Fruit fly (Drosophila melanogaster) whole organism, embryonic: ENCODE measurements around the gene Nxf3.

ENCODE experiments used
- Ada2b ChIP-seq: fragments of 200-800 bp; sonication (Bioruptor generic); IDR thresholded peaks from 2 replicates; pipeline ENCODE4 v1.3.6; 2022; ENCODE audit warnings: missing biosample characterization, missing genetic modification characterization
- Antp ChIP-seq: fragments of 200-800 bp; sonication (Bioruptor generic); optimal IDR thresholded peaks from 3 replicates; lab custom pipeline; 2016; ENCODE audit warnings: missing biosample characterization, missing genetic modification characterization
- Blimp-1 ChIP-seq: fragments of 200-800 bp; sonication (Bioruptor generic); optimal IDR thresholded peaks from 3 replicates; lab custom pipeline; 2018; ENCODE audit warnings: missing biosample characterization, missing genetic modification characterization, mild to moderate bottlenecking, moderate library complexity, missing genetic modification reagents
- CG10209 ChIP-seq: fragments of 200-800 bp; sonication (Bioruptor generic); optimal IDR thresholded peaks from 3 replicates; lab custom pipeline; 2017; ENCODE audit warnings: missing biosample characterization, mild to moderate bottlenecking, missing genetic modification characterization, missing genetic modification reagents
- CG10959 ChIP-seq: fragments of 200-800 bp; sonication (Bioruptor generic); IDR thresholded peaks from 2 replicates; pipeline ENCODE4 v1.3.6; 2022; ENCODE audit warnings: missing biosample characterization, missing genetic modification characterization
- CG2875 ChIP-seq: fragments of 200-800 bp; sonication (Bioruptor generic); optimal IDR thresholded peaks from 2 replicates; lab custom pipeline; 2017; ENCODE audit warnings: missing biosample characterization, mild to moderate bottlenecking, missing genetic modification characterization, missing genetic modification reagents
- CG31224 ChIP-seq: fragments of 200-800 bp; sonication (Bioruptor generic); IDR thresholded peaks from 2 replicates; pipeline ENCODE4 v1.3.6; 2022; ENCODE audit warnings: missing biosample characterization, missing genetic modification characterization
- CG3407 ChIP-seq: fragments of 200-800 bp; sonication (Bioruptor generic); optimal IDR thresholded peaks from 2 replicates; lab custom pipeline; 2018; ENCODE audit warnings: missing biosample characterization, mild to moderate bottlenecking, missing genetic modification characterization
- CG34224 ChIP-seq: fragments of 200-800 bp; sonication (Bioruptor generic); IDR thresholded peaks from 3 replicates; pipeline ENCODE4 v1.3.6; 2022; ENCODE audit warnings: missing biosample characterization, missing genetic modification characterization; ENCODE audit not compliant: partially characterized antibody
- CG4854 ChIP-seq: fragments of 200-800 bp; sonication (Bioruptor generic); optimal IDR thresholded peaks from 2 replicates; lab custom pipeline; 2016; ENCODE audit warnings: missing biosample characterization, missing genetic modification characterization, inconsistent platforms
- CG6791 ChIP-seq: fragments of 200-800 bp; sonication (Bioruptor generic); IDR thresholded peaks from 3 replicates; pipeline ENCODE4 v1.3.6; 2022; ENCODE audit warnings: missing biosample characterization, missing genetic modification characterization; ENCODE audit not compliant: partially characterized antibody
- CG9797 ChIP-seq: fragments of 200-800 bp; sonication (Bioruptor generic); optimal IDR thresholded peaks from 3 replicates; lab custom pipeline; 2018; ENCODE audit warnings: missing biosample characterization, mild to moderate bottlenecking, missing genetic modification characterization
- Dek ChIP-seq: fragments of 200-800 bp; sonication (Bioruptor generic); optimal IDR thresholded peaks from 3 replicates; lab custom pipeline; 2019; ENCODE audit warnings: missing biosample characterization, mild to moderate bottlenecking, missing genetic modification characterization, moderate library complexity
- ERR ChIP-seq: fragments of 200-800 bp; sonication (Bioruptor generic); optimal IDR thresholded peaks from 2 replicates; lab custom pipeline; 2016; ENCODE audit warnings: missing biosample characterization, missing genetic modification characterization
- Elba2 ChIP-seq: fragments of 200-800 bp; sonication (Bioruptor generic); optimal IDR thresholded peaks from 3 replicates; lab custom pipeline; 2016; ENCODE audit warnings: missing biosample characterization, missing genetic modification characterization
- HHEX ChIP-seq: fragments of 200-800 bp; sonication (Bioruptor generic); optimal IDR thresholded peaks from 3 replicates; lab custom pipeline; 2017; ENCODE audit warnings: missing biosample characterization, mild to moderate bottlenecking, missing genetic modification characterization, missing genetic modification reagents
- HLH3B ChIP-seq: fragments of 200-800 bp; sonication (Bioruptor generic); IDR thresholded peaks from 2 replicates; pipeline ENCODE4 v1.3.6; 2022; ENCODE audit warnings: missing biosample characterization, missing genetic modification characterization
- Hr39 ChIP-seq: fragments of >200 bp; optimal IDR thresholded peaks from 2 replicates; lab custom pipeline; 2017
- Lim3 ChIP-seq: fragments of 200-800 bp; sonication (Bioruptor generic); IDR thresholded peaks from 2 replicates; pipeline ENCODE4 v1.3.6; 2022; ENCODE audit warnings: missing biosample characterization, missing genetic modification characterization
- MBD-R2 ChIP-seq: fragments of 200-800 bp; sonication (Bioruptor generic); IDR thresholded peaks from 2 replicates; pipeline ENCODE4 v1.3.6; 2022; ENCODE audit warnings: missing biosample characterization, missing genetic modification characterization
- Med ChIP-seq: fragments of 200-800 bp; sonication (Bioruptor generic); peaks from one replicate; lab custom pipeline; 2016; ENCODE audit warnings: missing biosample characterization, missing genetic modification characterization, mild to moderate bottlenecking, inconsistent platforms, moderate library complexity
- Mes4 ChIP-seq: fragments of 200-800 bp; sonication (Bioruptor generic); optimal IDR thresholded peaks from 2 replicates; lab custom pipeline; 2016; ENCODE audit warnings: missing biosample characterization, missing genetic modification characterization
- NC2α ChIP-seq: fragments of 200-800 bp; sonication (Bioruptor generic); optimal IDR thresholded peaks from 2 replicates; lab custom pipeline; 2016; ENCODE audit warnings: missing biosample characterization, missing genetic modification characterization
- NFAT ChIP-seq: fragments of 200-800 bp; sonication (Bioruptor generic); IDR thresholded peaks from 2 replicates; pipeline ENCODE4 v1.3.6; 2022; ENCODE audit warnings: missing biosample characterization, missing genetic modification characterization
- Six4 ChIP-seq: fragments of 200-800 bp; sonication (Bioruptor generic); optimal IDR thresholded peaks from 2 replicates; lab custom pipeline; 2016; ENCODE audit warnings: missing biosample characterization, missing genetic modification characterization
- ash1 ChIP-seq: fragments of 200-800 bp; sonication (Bioruptor generic); optimal IDR thresholded peaks from 2 replicates; lab custom pipeline; 2018; ENCODE audit warnings: missing biosample characterization, mild to moderate bottlenecking, missing genetic modification characterization
- chif ChIP-seq, 2 experiments: fragments of 200-800 bp; sonication (Bioruptor generic); optimal IDR thresholded peaks; 3 replicates each; lab custom pipeline; 2016; ENCODE audit warnings: missing biosample characterization in 2 of 2, missing genetic modification characterization in 2 of 2
- corto ChIP-seq: fragments of 200-800 bp; sonication (Bioruptor generic); optimal IDR thresholded peaks from 2 replicates; lab custom pipeline; 2016; ENCODE audit warnings: missing biosample characterization, mild to moderate bottlenecking, missing genetic modification characterization, moderate library complexity
- dati ChIP-seq: fragments of 200-800 bp; sonication (Bioruptor generic); IDR thresholded peaks from 2 replicates; pipeline ENCODE4 v1.3.6; 2022; ENCODE audit warnings: missing biosample characterization, missing genetic modification characterization
- en ChIP-seq: fragments of 200-800 bp; sonication (Bioruptor generic); optimal IDR thresholded peaks from 2 replicates; lab custom pipeline; 2016; ENCODE audit warnings: missing biosample characterization, missing genetic modification characterization
- gce ChIP-seq: fragments of 200-800 bp; sonication (Bioruptor generic); IDR thresholded peaks from 3 replicates; pipeline ENCODE4 v1.3.6; 2022; ENCODE audit warnings: missing biosample characterization, missing genetic modification characterization
- gsb-n ChIP-seq: fragments of 200-800 bp; sonication (Bioruptor generic); optimal IDR thresholded peaks from 3 replicates; lab custom pipeline; 2018; ENCODE audit warnings: missing biosample characterization, mild to moderate bottlenecking, missing genetic modification characterization
- gt ChIP-seq: fragments of 200-800 bp; sonication (Bioruptor generic); IDR thresholded peaks from 2 replicates; pipeline ENCODE4 v1.3.6; 2022; ENCODE audit warnings: missing biosample characterization, missing genetic modification characterization
- hbn ChIP-seq: fragments of 200-800 bp; sonication (Bioruptor generic); IDR thresholded peaks from 2 replicates; pipeline ENCODE4 v1.3.6; 2022; ENCODE audit warnings: missing biosample characterization, missing genetic modification characterization; ENCODE audit not compliant: partially characterized antibody
- hkb ChIP-seq, 2 experiments: fragments of 200-800 bp in 1 of 2; fragments of >200 bp in 1 of 2; sonication (Bioruptor generic) in 1 of 2; IDR thresholded peaks in 1 of 2; optimal IDR thresholded peaks in 1 of 2; 2 replicates each; pipeline versions ENCODE4 v1.3.6 to Lab custom; 2017 to 2022; ENCODE audit warnings: missing biosample characterization in 1 of 2, missing genetic modification characterization in 1 of 2
- ind ChIP-seq: fragments of 200-800 bp; sonication (Bioruptor generic); optimal IDR thresholded peaks from 3 replicates; lab custom pipeline; 2016; ENCODE audit warnings: missing biosample characterization, missing genetic modification characterization
- lov ChIP-seq, 2 experiments: fragments of 200-800 bp in 1 of 2; fragments of >200 bp in 1 of 2; sonication (Bioruptor generic) in 1 of 2; IDR thresholded peaks in 1 of 2; optimal IDR thresholded peaks in 1 of 2; 2 replicates in 1 of 2; 3 replicates in 1 of 2; pipeline versions ENCODE4 v1.3.6 to Lab custom; 2017 to 2022; ENCODE audit warnings: missing biosample characterization in 1 of 2, missing genetic modification characterization in 1 of 2
- luna ChIP-seq: fragments of 200-800 bp; sonication (Bioruptor generic); optimal IDR thresholded peaks from 2 replicates; lab custom pipeline; 2016; ENCODE audit warnings: missing biosample characterization, missing genetic modification characterization
- mam ChIP-seq: fragments of 200-800 bp; sonication (Bioruptor generic); optimal IDR thresholded peaks from 3 replicates; lab custom pipeline; 2016; ENCODE audit warnings: missing biosample characterization, missing genetic modification characterization
- nerfin-1 ChIP-seq: fragments of 200-800 bp; sonication (Bioruptor generic); optimal IDR thresholded peaks from 3 replicates; lab custom pipeline; 2019; ENCODE audit warnings: missing biosample characterization, mild to moderate bottlenecking, missing genetic modification characterization, moderate library complexity
- onecut ChIP-seq: fragments of 200-800 bp; sonication (Bioruptor generic); IDR thresholded peaks from 2 replicates; pipeline ENCODE4 v1.3.6; 2022; ENCODE audit warnings: missing biosample characterization, missing genetic modification characterization
- pfk ChIP-seq: fragments of 200-800 bp; sonication (Bioruptor generic); optimal IDR thresholded peaks from 2 replicates; lab custom pipeline; 2018; ENCODE audit warnings: missing biosample characterization, mild to moderate bottlenecking, missing genetic modification characterization, moderate library complexity
- pzg ChIP-seq: fragments of 200-800 bp; sonication (Bioruptor generic); optimal IDR thresholded peaks from 3 replicates; lab custom pipeline; 2018; ENCODE audit warnings: missing biosample characterization, mild to moderate bottlenecking, missing genetic modification characterization, moderate library complexity
- run ChIP-seq: fragments of 200-800 bp; sonication (Bioruptor generic); optimal IDR thresholded peaks from 3 replicates; lab custom pipeline; 2018; ENCODE audit warnings: missing biosample characterization, mild to moderate bottlenecking, missing genetic modification characterization
- sob ChIP-seq: fragments of 200-800 bp; sonication (Bioruptor generic); IDR thresholded peaks from 2 replicates; pipeline ENCODE4 v1.3.6; 2022; ENCODE audit warnings: missing biosample characterization, missing genetic modification characterization
- sug ChIP-seq: fragments of 200-800 bp; optimal IDR thresholded peaks from 2 replicates; lab custom pipeline; 2019; ENCODE audit warnings: missing biosample characterization, mild to moderate bottlenecking, missing genetic modification characterization, moderate library complexity
- tap ChIP-seq: fragments of 200-800 bp; optimal IDR thresholded peaks from 3 replicates; lab custom pipeline; 2019; ENCODE audit warnings: missing biosample characterization, mild to moderate bottlenecking, missing genetic modification characterization, moderate library complexity
- wek ChIP-seq: fragments of 200-800 bp; sonication (Bioruptor generic); optimal IDR thresholded peaks from 3 replicates; lab custom pipeline; 2018; ENCODE audit warnings: missing biosample characterization, mild to moderate bottlenecking, missing genetic modification characterization, moderate library complexity
- zen ChIP-seq: fragments of 200-800 bp; sonication (Bioruptor generic); optimal IDR thresholded peaks from 3 replicates; lab custom pipeline; 2018; ENCODE audit warnings: missing biosample characterization, mild to moderate bottlenecking, missing genetic modification characterization, moderate library complexity
- zen2 ChIP-seq: fragments of 200-800 bp; sonication (Bioruptor generic); IDR thresholded peaks from 3 replicates; pipeline ENCODE4 v1.3.6; 2022; ENCODE audit warnings: missing biosample characterization, missing genetic modification characterization; ENCODE audit not compliant: partially characterized antibody

The Nxf3 gene

dm6 chr3L:14004963-14005458, 40.0 kb downstream of the Nxf3 start (continued):
- TF ChIP-seq dati (peak; percentile 88), lov (optimal IDR thresholded peaks at IDR 0.05; lab: Kevin White, UChicago) (no peak), lov (GFP tag; IDR thresholded peaks at IDR 0.05; lab: Robert Waterston, UW) (peak; percentile 90), hbn (GFP tag; lab: Robert Waterston, UW) (no peak), chif (GFP tag; optimal IDR thresholded peaks at IDR 0.05; lab: Kevin White, UChicago) (peak; percentile 95 to 96), gsb-n (tag; lab: Kevin White, UChicago) (no peak), ind (GFP tag; lab: Kevin White, UChicago) (peak; percentile 97), CG9797 (GFP tag; lab: Kevin White, UChicago) (peak; percentile 37), luna (GFP tag; lab: Kevin White, UChicago) (peak; percentile 50), Antp (peak; percentile 97), Dek (peak; percentile 93), pfk (no peak), CG3407 (GFP tag; lab: Kevin White, UChicago) (peak; percentile 93), wek (peak; percentile 81), Lim3 (GFP tag; lab: Robert Waterston, UW) (peak; percentile 80), MBD-R2 (peak; percentile 85), gce (GFP tag; lab: Robert Waterston, UW) (peak; percentile 93), Elba2 (GFP tag; lab: Kevin White, UChicago) (no peak), gt (GFP tag; lab: Robert Waterston, UW) (peak; percentile 78), zen (tag; lab: Kevin White, UChicago) (peak; percentile 87), CG4854 (GFP tag; lab: Kevin White, UChicago) (peak; percentile 92), ERR (GFP tag; lab: Kevin White, UChicago) (peak; percentile 94), Med (GFP tag; lab: Kevin White, UChicago) (peak; percentile 99), NC2α (peak; percentile 88), CG10959 (GFP tag; lab: Robert Waterston, UW) (peak; percentile 85), Ada2b (GFP tag; lab: Robert Waterston, UW) (peak; percentile 97), CG10209 (GFP tag; lab: Kevin White, UChicago) (peak; percentile 95), run (peak; percentile 86), HHEX (GFP tag; lab: Kevin White, UChicago) (peak; percentile 93), CG31224 (GFP tag; lab: Robert Waterston, UW) (peak; percentile 76), Blimp-1 (GFP tag; lab: Kevin White, UChicago) (peak; percentile 94), sug (tag; lab: Kevin White, UChicago) (peak; percentile 93), Mes4 (peak; percentile 95), CG34224 (GFP tag; lab: Robert Waterston, UW) (no peak), onecut (GFP tag; lab: Robert Waterston, UW) (peak; percentile 90), mam (GFP tag; lab: Kevin White, UChicago) (peak; percentile 97), nerfin-1 (tag; lab: Kevin White, UChicago) (peak; percentile 94), CG6791 (no peak), sob (GFP tag; lab: Robert Waterston, UW) (peak; percentile 97), NFAT (peak; percentile 90), pzg (GFP tag; lab: Kevin White, UChicago) (peak; percentile 7), zen2 (GFP tag; lab: Robert Waterston, UW) (no peak), HLH3B (GFP tag; lab: Robert Waterston, UW) (peak; percentile 98), hkb (optimal IDR thresholded peaks at IDR 0.05; lab: Kevin White, UChicago) (no peak), hkb (GFP tag; IDR thresholded peaks at IDR 0.05; lab: Robert Waterston, UW) (peak; percentile 97), corto (GFP tag; lab: Kevin White, UChicago) (peak; percentile 91), CG2875 (GFP tag; lab: Kevin White, UChicago) (peak; percentile 93), en (GFP tag; lab: Kevin White, UChicago) (peak; percentile 92), Six4 (GFP tag; lab: Kevin White, UChicago) (peak; percentile 93), Hr39 (no peak), tap (peak; percentile 95), ash1 (peak; percentile 34)
